Fruit fly (Drosophila melanogaster): ENCODE results near the gene Oatp33Ea.
A peak's percentile ranks its signal among the peaks of the same experiment; 100 is the strongest.

Gene Oatp33Ea

dm6 chr2L:12460767-12461739 lies 15.3 kb upstream of the Oatp33Ea start (continued):
- TF ChIP-seq nom (GFP tag; optimal IDR thresholded peaks at IDR 0.05) (peak; percentile 85), chn (GFP tag; optimal IDR thresholded peaks at IDR 0.05) (peak; percentile 7), CG6254 (GFP tag; optimal IDR thresholded peaks at IDR 0.05) (peak; percentile 51), Hand (GFP tag; optimal IDR thresholded peaks at IDR 0.05) (peak; percentile 87)

DNA sequence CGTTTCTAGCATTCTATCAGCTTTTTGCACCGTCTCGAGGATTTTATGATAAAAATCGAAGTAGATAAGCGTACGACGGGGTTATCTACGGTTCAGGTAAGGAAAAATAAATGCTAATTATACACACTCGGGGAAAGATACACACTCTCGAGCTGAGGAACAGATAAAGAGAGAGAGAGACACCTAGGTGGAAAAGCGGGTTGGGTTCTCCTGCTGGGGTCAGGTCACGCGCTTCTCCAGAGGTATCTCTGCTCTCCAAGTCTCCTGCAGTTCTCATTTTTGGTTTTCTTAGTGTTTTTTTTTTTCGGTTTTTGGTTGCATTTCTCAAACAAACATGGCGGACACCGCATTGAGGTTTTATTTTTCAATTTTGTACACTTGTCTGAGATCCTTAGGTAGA lies 14.1 kb upstream of the Oatp33Ea start:
- TF ChIP-seq chm (GFP tag; IDR thresholded peaks at IDR 0.05) (peak; percentile 15; the same call in 1 of the 2 replicates), CG7556 (GFP tag; optimal IDR thresholded peaks at IDR 0.05) (no peak), Dbx (GFP tag; IDR thresholded peaks at IDR 0.05) (peak; percentile 58; the same call in 2 of the 3 replicates), Mes4 (GFP tag; optimal IDR thresholded peaks at IDR 0.05) (no peak), CG32532 (GFP tag; IDR thresholded peaks at IDR 0.05) (peak; percentile 25; the same call in 1 of the 2 replicates), Bgb (GFP tag; IDR thresholded peaks at IDR 0.05; ENCODE audit: partially characterized antibody) (peak; percentile 12; the same call in 1 of the 2 replicates), tap (tag; optimal IDR thresholded peaks at IDR 0.05) (no peak), CG4328 (GFP tag; optimal IDR thresholded peaks at IDR 0.05) (no peak), CG17328 (GFP tag; IDR thresholded peaks at IDR 0.05) (0 out of 2 replicates have a peak, but pooled peaks have one; percentile 6), sqz (GFP tag; optimal IDR thresholded peaks at IDR 0.05) (peak; percentile 34), NfI (GFP tag; optimal IDR thresholded peaks at IDR 0.05) (no peak), Hr78 (GFP tag; optimal IDR thresholded peaks at IDR 0.05) (peak in 1 of 2 experiments; percentile 28), pros (GFP tag; optimal IDR thresholded peaks at IDR 0.05) (peak; percentile 81), CG2199 (GFP tag; IDR thresholded peaks at IDR 0.05) (peak; percentile 62; the same call in 1 of the 3 replicates), CG32767 (GFP tag; IDR thresholded peaks at IDR 0.05) (no peak), Jarid2 (GFP tag; optimal IDR thresholded peaks at IDR 0.05) (no peak), ase (GFP tag; IDR thresholded peaks at IDR 0.05) (no peak), CG4730 (GFP tag; IDR thresholded peaks at IDR 0.05) (no peak), CG7928 (GFP tag; optimal IDR thresholded peaks at IDR 0.05) (no peak), E2f2 (GFP tag; IDR thresholded peaks at IDR 0.05) (0 out of 2 replicates have a peak, but pooled peaks have one; percentile 6), CG18011 (GFP tag; optimal IDR thresholded peaks at IDR 0.05) (no peak), CG1647 (GFP tag; optimal IDR thresholded peaks at IDR 0.05) (no peak), zen (tag; optimal IDR thresholded peaks at IDR 0.05) (no peak), Atf6 (GFP tag; IDR thresholded peaks at IDR 0.05) (peak; percentile 47), z (GFP tag; IDR thresholded peaks at IDR 0.05) (0 out of 3 replicates have a peak, but pooled peaks have one; percentile 16), Neu2 (GFP tag; optimal IDR thresholded peaks at IDR 0.05; ENCODE audit: borderline replicate concordance) (no peak), CG6254 (GFP tag; optimal IDR thresholded peaks at IDR 0.05) (no peak), cas (GFP tag; IDR thresholded peaks at IDR 0.05) (no peak), wdn (GFP tag; IDR thresholded peaks at IDR 0.05) (0 out of 2 replicates have a peak, but pooled peaks have one; percentile 3), bcd (GFP tag; optimal IDR thresholded peaks at IDR 0.05) (no peak), CG9932 (GFP tag; IDR thresholded peaks at IDR 0.05) (0 out of 2 replicates have a peak, but pooled peaks have one; percentile 27), phol (tag; optimal IDR thresholded peaks at IDR 0.05) (peak; percentile 56), CG1832 (GFP tag; optimal IDR thresholded peaks at IDR 0.05) (no peak), dati (GFP tag; IDR thresholded peaks at IDR 0.05) (no peak), pzg (GFP tag; optimal IDR thresholded peaks at IDR 0.05) (no peak), Dip2 (GFP tag; IDR thresholded peaks at IDR 0.05) (no peak), cad (GFP tag; optimal IDR thresholded peaks at IDR 0.05) (peak; percentile 31), ci (GFP tag; IDR thresholded peaks at IDR 0.05) (0 out of 3 replicates have a peak, but pooled peaks have one; percentile 6), Trl (optimal IDR thresholded peaks at IDR 0.05) (peak; percentile 45 to 75), Trl (GFP tag; optimal IDR thresholded peaks at IDR 0.05) (no peak), ab (GFP tag; optimal IDR thresholded peaks at IDR 0.05) (no peak), CG13624 (GFP tag; optimal IDR thresholded peaks at IDR 0.05) (peak; percentile 12), CG6175 (GFP tag; IDR thresholded peaks at IDR 0.05) (no peak), lilli (GFP tag; optimal IDR thresholded peaks at IDR 0.05) (peak; percentile 0)
